Worm (Caenorhabditis elegans) whole organism, L4 larva: ENCODE data around the gene sru-15.

Experiments
- F44E2.7 ChIP-seq: fragments of 200-800 bp; sonication (Bioruptor generic); IDR thresholded peaks from 2 replicates; pipeline ENCODE4 v2.1.2; 2022; ENCODE audit warnings: missing genetic modification characterization, missing compliant biosample characterization
- T26A8.4 ChIP-seq: fragments of 200-800 bp; sonication (Bioruptor generic); IDR thresholded peaks from 2 replicates; pipeline ENCODE4 v1.3.6; 2022; ENCODE audit warnings: missing genetic modification characterization, missing compliant biosample characterization
- Y48G9A.11 ChIP-seq: fragments of 200-800 bp; sonication (Bioruptor generic); IDR thresholded peaks from 2 replicates; pipeline ENCODE4 v1.3.6; 2022; ENCODE audit warnings: missing genetic modification reagents, missing genetic modification characterization, missing compliant biosample characterization
- Y5F2A.4 ChIP-seq: fragments of 200-800 bp; sonication (Bioruptor generic); optimal IDR thresholded peaks from 2 replicates; lab custom pipeline; 2018; ENCODE audit warnings: mild to moderate bottlenecking, missing genetic modification characterization, missing compliant biosample characterization
- ZK337.2 ChIP-seq: fragments of 200-800 bp; sonication (Bioruptor generic); IDR thresholded peaks from 2 replicates; pipeline ENCODE4 v1.3.6; 2022; ENCODE audit warnings: missing genetic modification reagents, missing genetic modification characterization, missing compliant biosample characterization
- attf-4 ChIP-seq: sonication (generic microtip); optimal IDR thresholded peaks from 3 replicates; lab custom pipeline; 2017; ENCODE audit warnings: missing biosample characterization, missing genetic modification characterization
- ces-1 ChIP-seq: fragments of 150-350 bp; sonication (generic microtip); optimal IDR thresholded peaks from 4 replicates; lab custom pipeline; 2014; ENCODE audit warnings: missing biosample characterization, missing genetic modification reagents, missing genetic modification characterization
- daf-16 ChIP-seq, 3 experiments: sonication (generic microtip); optimal IDR thresholded peaks; 2 replicates each; lab custom pipeline; 2016 to 2017; ENCODE audit warnings: missing genetic modification characterization in 3 of 3, missing genetic modification reagents in 3 of 3, mild to moderate bottlenecking in 2 of 3, missing compliant biosample characterization in 2 of 3, missing biosample characterization in 1 of 3, moderate library complexity in 1 of 3
- dmd-6 ChIP-seq: fragments of 200-800 bp; sonication (Bioruptor generic); IDR thresholded peaks from 2 replicates; pipeline ENCODE4 v1.3.6; 2022; ENCODE audit warnings: missing genetic modification reagents, missing genetic modification characterization, missing compliant biosample characterization
- duxl-1 ChIP-seq: sonication (generic microtip); optimal IDR thresholded peaks from 2 replicates; lab custom pipeline; 2016; ENCODE audit warnings: mild to moderate bottlenecking, missing genetic modification characterization, moderate library complexity, missing compliant biosample characterization; ENCODE audit not compliant: poor library complexity
- egl-27 ChIP-seq: sonication (generic microtip); optimal IDR thresholded peaks from 3 replicates; lab custom pipeline; 2017; ENCODE audit warnings: missing biosample characterization, missing genetic modification reagents, missing genetic modification characterization
- fkh-10 ChIP-seq: fragments of 150-350 bp; optimal IDR thresholded peaks from 2 replicates; lab custom pipeline; 2014; ENCODE audit warnings: missing biosample characterization, missing genetic modification reagents, missing genetic modification characterization
- hif-1 ChIP-seq, 2 experiments: sonication (generic microtip); optimal IDR thresholded peaks; 2 replicates each; lab custom pipeline; 2016 to 2017; ENCODE audit warnings: missing compliant biosample characterization in 2 of 2, missing genetic modification characterization in 2 of 2, missing genetic modification reagents in 2 of 2, missing genotype in 2 of 2, mild to moderate bottlenecking in 1 of 2
- lim-7 ChIP-seq: fragments of 200-800 bp; sonication (Bioruptor generic); IDR thresholded peaks from 2 replicates; pipeline ENCODE4 v1.3.6; 2022; ENCODE audit warnings: missing genetic modification characterization, missing compliant biosample characterization
- lin-1 ChIP-seq: fragments of 200-800 bp; sonication (Bioruptor generic); IDR thresholded peaks from 2 replicates; pipeline ENCODE4 v1.3.6; 2022; ENCODE audit warnings: missing genetic modification reagents, missing genetic modification characterization, missing compliant biosample characterization
- lin-15B ChIP-seq: fragments of 150-350 bp; sonication (generic microtip); optimal IDR thresholded peaks from 3 replicates; lab custom pipeline; 2014; ENCODE audit warnings: missing biosample characterization, missing genetic modification characterization
- lin-29 ChIP-seq: fragments of 200-800 bp; sonication (Bioruptor generic); IDR thresholded peaks from 2 replicates; pipeline ENCODE4 v1.3.6; 2022; ENCODE audit warnings: missing genetic modification reagents, missing genetic modification characterization, missing compliant biosample characterization
- lin-38 ChIP-seq: fragments of 200-800 bp; sonication (Bioruptor generic); IDR thresholded peaks from 2 replicates; pipeline ENCODE4 v1.3.6; 2022; ENCODE audit warnings: missing genetic modification reagents, missing genetic modification characterization, missing compliant biosample characterization
- lsy-2 ChIP-seq, 2 experiments: fragments of 150-350 bp in 1 of 2; sonication (generic microtip) in 1 of 2; optimal IDR thresholded peaks; 2 replicates each; lab custom pipeline; 2014 to 2017; ENCODE audit warnings: missing biosample characterization in 2 of 2, missing genetic modification characterization in 2 of 2
- madf-5 ChIP-seq, 2 experiments: fragments of 200-800 bp; sonication (Bioruptor generic); IDR thresholded peaks; 2 replicates each; pipeline ENCODE4 v1.3.6; 2022; ENCODE audit warnings: missing compliant biosample characterization in 2 of 2, missing genetic modification characterization in 2 of 2
- madf-9 ChIP-seq: fragments of 200-800 bp; sonication (Bioruptor generic); conservative IDR thresholded peaks from 2 replicates; pipeline ENCODE4 v1.3.6; 2022; ENCODE audit warnings: missing genetic modification reagents, missing genetic modification characterization, missing compliant biosample characterization
- mdl-1 ChIP-seq, 2 experiments: fragments of 150-350 bp in 1 of 2; sonication (generic microtip) in 1 of 2; optimal IDR thresholded peaks; 2 replicates each; lab custom pipeline; 2014 to 2017; ENCODE audit warnings: missing biosample characterization in 2 of 2, missing genetic modification characterization in 2 of 2
- mxl-3 ChIP-seq: fragments of 200-800 bp; sonication (Bioruptor generic); optimal IDR thresholded peaks from 2 replicates; lab custom pipeline; 2018; ENCODE audit warnings: mild to moderate bottlenecking, missing genetic modification characterization, missing compliant biosample characterization
- nhr-102 ChIP-seq: sonication (generic microtip); optimal IDR thresholded peaks from 2 replicates; lab custom pipeline; 2016; ENCODE audit warnings: mild to moderate bottlenecking, missing genetic modification characterization, moderate library complexity, missing compliant biosample characterization
- nhr-237 ChIP-seq: sonication (generic microtip); optimal IDR thresholded peaks from 2 replicates; lab custom pipeline; 2017; ENCODE audit warnings: missing biosample characterization, missing genetic modification characterization
- nhr-28 ChIP-seq: fragments of 150-350 bp; optimal IDR thresholded peaks from 2 replicates; lab custom pipeline; 2014; ENCODE audit warnings: missing biosample characterization, missing genetic modification characterization
- nhr-76 ChIP-seq: fragments of 150-350 bp; optimal IDR thresholded peaks from 2 replicates; lab custom pipeline; 2014; ENCODE audit warnings: missing biosample characterization, missing genetic modification characterization
- pqm-1 ChIP-seq: sonication (generic microtip); optimal IDR thresholded peaks from 2 replicates; lab custom pipeline; 2017; ENCODE audit warnings: missing biosample characterization, missing genetic modification characterization
- rbr-2 ChIP-seq: sonication (generic microtip); optimal IDR thresholded peaks from 2 replicates; lab custom pipeline; 2016; ENCODE audit warnings: missing genotype, missing genetic modification characterization, missing compliant biosample characterization
- saeg-2 ChIP-seq: fragments of 200-800 bp; sonication (Bioruptor generic); IDR thresholded peaks from 2 replicates; pipeline ENCODE4 v1.3.6; 2022; ENCODE audit warnings: missing genetic modification reagents, missing genetic modification characterization, missing compliant biosample characterization
- sdz-12 ChIP-seq: fragments of 200-800 bp; sonication (Bioruptor generic); optimal IDR thresholded peaks from 2 replicates; lab custom pipeline; 2018; ENCODE audit warnings: mild to moderate bottlenecking, missing genetic modification characterization, missing compliant biosample characterization
- snpc-1.2 ChIP-seq: fragments of 200-800 bp; sonication (Bioruptor generic); IDR thresholded peaks from 2 replicates; pipeline ENCODE4 v1.3.6; 2022; ENCODE audit warnings: missing genetic modification reagents, missing genetic modification characterization, missing compliant biosample characterization
- snpc-4 ChIP-seq: fragments of 150-350 bp; optimal IDR thresholded peaks from 2 replicates; lab custom pipeline; 2014; ENCODE audit warnings: missing biosample characterization, missing genetic modification characterization
- spr-3 ChIP-seq: fragments of 200-800 bp; sonication (Bioruptor generic); optimal IDR thresholded peaks from 2 replicates; lab custom pipeline; 2018; ENCODE audit warnings: mild to moderate bottlenecking, missing genetic modification characterization, missing compliant biosample characterization
- tra-1 ChIP-seq: fragments of 200-800 bp; sonication (Bioruptor generic); IDR thresholded peaks from 2 replicates; pipeline ENCODE4 v1.3.6; 2022; ENCODE audit warnings: missing genetic modification reagents, missing genetic modification characterization, missing compliant biosample characterization
- unc-62 ChIP-seq, 3 experiments: fragments of 150-350 bp in 1 of 3; sonication (generic microtip); optimal IDR thresholded peaks in 2 of 3; peaks in 1 of 3; 1 replicate in 1 of 3; 2 replicates in 2 of 3; lab custom pipeline; 2014 to 2017; ENCODE audit warnings: missing biosample characterization in 3 of 3, missing genetic modification characterization in 3 of 3, missing genetic modification reagents in 3 of 3, missing genotype in 1 of 3
- zip-11 ChIP-seq: fragments of 200-800 bp; sonication (Bioruptor generic); IDR thresholded peaks from 2 replicates; pipeline ENCODE4 v1.3.6; 2022; ENCODE audit warnings: missing genetic modification characterization, missing compliant biosample characterization
- zip-2 ChIP-seq: fragments of 150-350 bp; optimal IDR thresholded peaks from 2 replicates; lab custom pipeline; 2014; ENCODE audit warnings: missing biosample characterization, missing genetic modification characterization
- ztf-11 ChIP-seq: fragments of 150-350 bp; optimal IDR thresholded peaks from 2 replicates; lab custom pipeline; 2014; ENCODE audit warnings: missing biosample characterization, missing genetic modification characterization

Gene sru-15

ce11 chrIV:17382029-17382428 lies 14.0 kb upstream of the sru-15 start, which contains the start of gene C30H6.8:
C30H6.8 (plus strand) TSS chrIV:17382329.
- TF ChIP-seq T26A8.4 (no peak), mxl-3 (GFP tag; lab: Kevin White, UChicago) (no peak), spr-3 (GFP tag; lab: Kevin White, UChicago) (no peak), hif-1 (tag; optimal IDR thresholded peaks at IDR 0.05; lab: Kevin White, UChicago) (no peak), lsy-2 (tag; optimal IDR thresholded peaks at IDR 0.05; lab: Kevin White, UChicago) (no peak), pqm-1 (no peak), unc-62 (GFP tag; optimal IDR thresholded peaks at IDR 0.05 in 1 of 2; lab: Kevin White, UChicago) (peak in 1 of 2 experiments; percentile 80), unc-62 (tag; optimal IDR thresholded peaks at IDR 0.05; lab: Kevin White, UChicago) (no peak)

ce11 chrIV:17383046-17383445 lies 13.0 kb upstream of the sru-15 start, which contains the start of gene C30H6.12:
C30H6.12 (plus strand) TSS chrIV:17383346.
- peak in 1 of 2 experiments; percentile 40 for TF ChIP-seq unc-62 (GFP tag; optimal IDR thresholded peaks at IDR 0.05 in 1 of 2; lab: Kevin White, UChicago)
- TF ChIP-seq unc-62 (tag; optimal IDR thresholded peaks at IDR 0.05; lab: Kevin White, UChicago) = no peak
- TF ChIP-seq nhr-102 (tag; lab: Kevin White, UChicago) = no peak
- no peak for TF ChIP-seq madf-9 (GFP tag; lab: Robert Waterston, UW)
- no peak for TF ChIP-seq nhr-237 (tag; lab: Kevin White, UChicago)
- no peak for TF ChIP-seq tra-1 (GFP tag; lab: Robert Waterston, UW)
- no peak for TF ChIP-seq lin-38 (GFP tag; lab: Robert Waterston, UW)
- TF ChIP-seq duxl-1 (tag; lab: Kevin White, UChicago) = no peak

- TF ChIP-seq F44E2.7 = no peak
- no peak for TF ChIP-seq lim-7 (GFP tag; lab: Robert Waterston, UW)
- peak; percentile 64 for TF ChIP-seq nhr-28 (tag; lab: Kevin White, UChicago)
- TF ChIP-seq pqm-1 = peak; percentile 78
- TF ChIP-seq Y5F2A.4 (GFP tag; lab: Kevin White, UChicago) = no peak
- no peak for TF ChIP-seq ztf-11 (tag; lab: Kevin White, UChicago)
- no peak for TF ChIP-seq lin-38 (GFP tag; lab: Robert Waterston, UW)
- TF ChIP-seq madf-5 (GFP tag; IDR thresholded peaks at IDR 0.05; lab: Robert Waterston, UW) = no peak
- no peak for TF ChIP-seq lin-15B (tag; lab: Kevin White, UChicago)
- peak; percentile 75 for TF ChIP-seq dmd-6 (GFP tag; lab: Robert Waterston, UW)
- no peak for TF ChIP-seq nhr-237 (tag; lab: Kevin White, UChicago)
- TF ChIP-seq saeg-2 (GFP tag; lab: Robert Waterston, UW) = no peak
- peak; percentile 74 for TF ChIP-seq mxl-3 (GFP tag; lab: Kevin White, UChicago)
- no peak for TF ChIP-seq daf-16 (GFP tag; optimal IDR thresholded peaks at IDR 0.05; lab: Kevin White, UChicago)
- peak; percentile 60 for TF ChIP-seq daf-16 (tag; optimal IDR thresholded peaks at IDR 0.05; lab: Kevin White, UChicago)
- TF ChIP-seq mdl-1 (tag; optimal IDR thresholded peaks at IDR 0.05; lab: Kevin White, UChicago) = no peak
- TF ChIP-seq, all 104 proteins: peak for 5
Measured at ce11 chrIV:17387442-17387967, 8.5 kb upstream of the sru-15 start, which contains the start of gene T02D1.8. T02D1.8 (minus strand) TSS chrIV:17387492.

- TF ChIP-seq lsy-2 (tag; optimal IDR thresholded peaks at IDR 0.05; lab: Kevin White, UChicago) = no peak
- no peak for TF ChIP-seq ces-1 (GFP tag; lab: Kevin White, UChicago)
- no peak for TF ChIP-seq snpc-4 (tag; lab: Kevin White, UChicago)
- no peak for TF ChIP-seq nhr-102 (tag; lab: Kevin White, UChicago)
- TF ChIP-seq snpc-1.2 = no peak
- TF ChIP-seq unc-62 (GFP tag; optimal IDR thresholded peaks at IDR 0.05 in 1 of 2; lab: Kevin White, UChicago) = no peak
- TF ChIP-seq unc-62 (tag; optimal IDR thresholded peaks at IDR 0.05; lab: Kevin White, UChicago) = no peak
- TF ChIP-seq sdz-12 (GFP tag; lab: Kevin White, UChicago) = no peak
- TF ChIP-seq nhr-76 (tag; lab: Kevin White, UChicago) = no peak
- no peak for TF ChIP-seq lin-29 (GFP tag; lab: Robert Waterston, UW)
- no peak for TF ChIP-seq daf-16 (GFP tag; optimal IDR thresholded peaks at IDR 0.05; lab: Kevin White, UChicago)
- no peak for TF ChIP-seq daf-16 (tag; optimal IDR thresholded peaks at IDR 0.05; lab: Kevin White, UChicago)
- no peak for TF ChIP-seq zip-11 (GFP tag; lab: Robert Waterston, UW)
- no peak for TF ChIP-seq ZK337.2 (GFP tag; lab: Robert Waterston, UW)
- no peak for TF ChIP-seq Y48G9A.11
- TF ChIP-seq rbr-2 (tag; lab: Kevin White, UChicago) = no peak
- TF ChIP-seq attf-4 (tag; lab: Kevin White, UChicago) = no peak
- TF ChIP-seq lin-1 (GFP tag; lab: Robert Waterston, UW) = no peak
- TF ChIP-seq lin-15B (tag; lab: Kevin White, UChicago) = no peak
- no peak for TF ChIP-seq egl-27
- TF ChIP-seq fkh-10 (GFP tag; lab: Kevin White, UChicago) = no peak
- no peak for TF ChIP-seq zip-2 (tag; lab: Kevin White, UChicago)
- TF ChIP-seq, all 104 proteins: peak for 0
Measured at ce11 chrIV:17399455-17399854, 3.4 kb downstream of the sru-15 start, which contains the start of gene T02D1.4. T02D1.4 (plus strand) TSS chrIV:17399755.
